Worm (Caenorhabditis elegans): ENCODE results near the gene JC8.4.
A peak's percentile ranks its signal among the peaks of the same experiment; 100 is the strongest.

JC8.4 gene

ce11 chrIV:13289321-13289720, 45.8 kb downstream of the JC8.4 start, which contains the start of gene Y67H2A.10 (continued):
- TF ChIP-seq hpl-2 (GFP tag; optimal IDR thresholded peaks at IDR 0.05): no peak
- no peak for TF ChIP-seq sptf-1 (tag; optimal IDR thresholded peaks at IDR 0.05)
- no peak for TF ChIP-seq nhr-77 (tag; optimal IDR thresholded peaks at IDR 0.05)
- no peak for TF ChIP-seq ceh-82 (tag; optimal IDR thresholded peaks at IDR 0.05)
- peak; percentile 7 to 52 for TF ChIP-seq lsy-2 (tag; optimal IDR thresholded peaks at IDR 0.05)
- TF ChIP-seq nhr-76 (tag; optimal IDR thresholded peaks at IDR 0.05): no peak
- peak; percentile 49 for TF ChIP-seq mep-1 (tag; optimal IDR thresholded peaks at IDR 0.05)
- TF ChIP-seq lir-3 (tag; optimal IDR thresholded peaks at IDR 0.05; ENCODE audit: poor library complexity): peak; percentile 49
- no peak for TF ChIP-seq vab-15 (tag; optimal IDR thresholded peaks at IDR 0.05)
- no peak for TF ChIP-seq unc-130 (tag; optimal IDR thresholded peaks at IDR 0.05)
- TF ChIP-seq sox-4 (tag; optimal IDR thresholded peaks at IDR 0.05): no peak
- TF ChIP-seq swsn-7 (tag; optimal IDR thresholded peaks at IDR 0.05): no peak
- no peak for TF ChIP-seq fkh-10 (GFP tag; optimal IDR thresholded peaks at IDR 0.05)
- no peak for TF ChIP-seq blmp-1 (tag; optimal IDR thresholded peaks at IDR 0.05)
- no peak for TF ChIP-seq nhr-11 (tag; optimal IDR thresholded peaks at IDR 0.05)
- TF ChIP-seq mdl-1 (tag; optimal IDR thresholded peaks at IDR 0.05): no peak
- no peak for TF ChIP-seq egl-27 (tag; optimal IDR thresholded peaks at IDR 0.05)
- peak; percentile 19 for TF ChIP-seq nhr-85 (tag)
- no peak for TF ChIP-seq zip-4 (GFP tag; optimal IDR thresholded peaks at IDR 0.05)
- no peak for TF ChIP-seq nhr-84 (tag; optimal IDR thresholded peaks at IDR 0.05)
- TF ChIP-seq isw-1 (GFP tag; IDR thresholded peaks at IDR 0.05): no peak
- peak; percentile 6 for TF ChIP-seq skn-1 (tag; optimal IDR thresholded peaks at IDR 0.05)
- no peak for TF ChIP-seq pag-3 (tag; optimal IDR thresholded peaks at IDR 0.05; ENCODE audit: borderline replicate concordance, insufficient read depth)
- TF ChIP-seq snu-23 (GFP tag; optimal IDR thresholded peaks at IDR 0.05): no peak
- TF ChIP-seq elt-2 (tag; optimal IDR thresholded peaks at IDR 0.05): no peak
- no peak for TF ChIP-seq aly-2 (tag; optimal IDR thresholded peaks at IDR 0.05)
- no peak for TF ChIP-seq hlh-17 (GFP tag; optimal IDR thresholded peaks at IDR 0.05; ENCODE audit: borderline replicate concordance)
- TF ChIP-seq pax-3 (tag; optimal IDR thresholded peaks at IDR 0.05): no peak
- TF ChIP-seq nhr-71 (tag; optimal IDR thresholded peaks at IDR 0.05): no peak
- TF ChIP-seq elt-3 (tag; optimal IDR thresholded peaks at IDR 0.05): no peak
- TF ChIP-seq C34B4.2 (tag; optimal IDR thresholded peaks at IDR 0.05): no peak
- TF ChIP-seq lin-35 (GFP tag; optimal IDR thresholded peaks at IDR 0.05): peak; percentile 19 to 23
- TF ChIP-seq efl-1 (optimal IDR thresholded peaks at IDR 0.05): peak; percentile 23 to 32
- peak in 1 of 2 experiments; percentile 52 for TF ChIP-seq efl-1 (GFP tag; optimal IDR thresholded peaks at IDR 0.05 in 1 of 2)
- no peak for TF ChIP-seq nhr-90 (tag; optimal IDR thresholded peaks at IDR 0.05; ENCODE audit: poor library complexity)
- no peak for TF ChIP-seq lin-14 (GFP tag; optimal IDR thresholded peaks at IDR 0.05)
- no peak for TF ChIP-seq C16A3.4 (tag; optimal IDR thresholded peaks at IDR 0.05)
- TF ChIP-seq mef-2 (tag; optimal IDR thresholded peaks at IDR 0.05): no peak

- no peak for TF ChIP-seq F16B12.6 (tag; optimal IDR thresholded peaks at IDR 0.05)
- no peak for TF ChIP-seq ceh-88 (GFP tag; IDR thresholded peaks at IDR 0.05)
- TF ChIP-seq nhr-20 (tag; optimal IDR thresholded peaks at IDR 0.05): no peak
- TF ChIP-seq nhr-84 (tag; optimal IDR thresholded peaks at IDR 0.05): no peak
Observed at ce11 chrIV:13290239-13290638, 46.8 kb downstream of the JC8.4 start.

Data from whole organism, L1 larva.